Worm (Caenorhabditis elegans): ENCODE results near the gene shl-1.
"Not testable (repeated sequence)": the region's sequence is repeated elsewhere in the genome, so short reads cannot be mapped to it uniquely, and the experiment has no call there.

The shl-1 gene

ce11 chrIV:6427223-6427622, 43.4 kb upstream of the shl-1 start:
- TF ChIP-seq ztf-28 (GFP tag; IDR thresholded peaks at IDR 0.05) (no peak), tbx-9 (tag; optimal IDR thresholded peaks at IDR 0.05; ENCODE audit: borderline replicate concordance) (no peak), hlh-12 (tag; optimal IDR thresholded peaks at IDR 0.05) (no peak), ztf-3 (GFP tag; optimal IDR thresholded peaks at IDR 0.05) (no peak), sea-2 (GFP tag; IDR thresholded peaks at IDR 0.05) (no peak), Y95B8A.8 (GFP tag; IDR thresholded peaks at IDR 0.05) (no peak), lin-54 (GFP tag; optimal IDR thresholded peaks at IDR 0.05) (no peak), rpc-1 (optimal IDR thresholded peaks at IDR 0.05) (no peak), rpc-1 (tag; optimal IDR thresholded peaks at IDR 0.05) (no peak), snpc-3.4 (tag; optimal IDR thresholded peaks at IDR 0.05) (no peak), ztf-22 (GFP tag; optimal IDR thresholded peaks at IDR 0.05) (no peak), rcor-1 (GFP tag; IDR thresholded peaks at IDR 0.05) (no peak), nhr-120 (GFP tag; IDR thresholded peaks at IDR 0.05) (no peak), efl-1 (GFP tag; optimal IDR thresholded peaks at IDR 0.05) (no peak), F55B11.4 (tag; optimal IDR thresholded peaks at IDR 0.05; ENCODE audit: borderline replicate concordance, insufficient read depth) (no peak), dpl-1 (GFP tag; optimal IDR thresholded peaks at IDR 0.05) (no peak), cebp-2 (GFP tag; IDR thresholded peaks at IDR 0.05) (no peak), ceh-100 (GFP tag; IDR thresholded peaks at IDR 0.05) (no peak)

DNA sequence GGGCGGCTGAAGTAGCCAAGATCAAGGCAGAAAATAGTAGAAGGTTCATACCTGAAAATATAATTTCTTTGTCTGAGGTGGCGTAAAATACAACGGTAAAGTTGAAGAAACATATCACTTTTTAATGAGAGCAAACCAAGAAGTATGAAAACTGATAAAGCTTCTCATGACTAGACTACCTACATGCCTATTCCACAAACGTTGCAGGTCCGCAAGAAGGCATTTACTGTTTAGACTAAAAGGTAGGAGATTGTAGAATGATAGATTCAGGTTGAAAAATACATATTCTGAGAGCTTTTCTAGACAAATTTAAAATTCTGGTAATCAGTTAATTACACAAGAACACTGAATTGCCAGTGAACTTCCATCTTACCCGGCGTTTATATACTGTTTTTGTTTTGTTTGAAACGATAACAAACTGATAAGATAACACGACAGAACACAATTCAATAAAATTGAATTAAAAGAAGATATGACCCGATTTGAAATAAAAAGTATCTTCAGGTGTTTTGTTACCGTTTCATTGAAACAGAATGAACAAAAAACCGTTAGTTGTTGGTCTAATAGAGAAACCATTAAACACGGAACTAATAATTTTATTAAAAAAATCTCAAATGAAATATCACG, 42.3 kb upstream of the shl-1 start, which contains the start of gene acp-6:
TSS of gene acp-6 (minus strand) at position 51 of the 627 bp plus-strand sequence.
- no peak for TF ChIP-seq Y53F4B.3 (GFP tag; IDR thresholded peaks at IDR 0.05)
- no peak for TF ChIP-seq sea-2 (GFP tag; IDR thresholded peaks at IDR 0.05)
- no peak for TF ChIP-seq lsy-27 (tag; optimal IDR thresholded peaks at IDR 0.05; ENCODE audit: borderline replicate concordance, insufficient read depth)
- no peak for TF ChIP-seq D2030.7 (GFP tag; IDR thresholded peaks at IDR 0.05)
- no peak for TF ChIP-seq nfya-1 (tag; optimal IDR thresholded peaks at IDR 0.05; ENCODE audit: borderline replicate concordance, insufficient read depth)

DNA sequence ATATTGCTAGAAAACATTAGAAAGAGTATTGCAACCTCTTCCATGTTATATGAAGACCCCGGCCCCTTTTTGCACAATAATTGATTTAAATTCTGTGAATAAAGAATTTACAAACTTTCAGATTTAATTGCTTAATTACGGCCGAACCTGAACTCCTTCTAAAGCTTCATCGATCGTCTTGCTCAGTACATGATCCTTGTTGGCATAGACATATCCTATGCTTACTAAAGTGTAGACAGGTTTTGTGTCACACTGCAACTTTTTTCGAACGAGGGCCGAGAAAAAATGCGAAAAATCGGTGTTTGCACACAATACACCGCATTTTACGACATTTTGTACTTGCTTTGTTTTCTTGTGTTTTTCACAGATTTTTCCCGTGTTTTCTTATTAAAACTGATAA, 39.5 kb upstream of the shl-1 start:
- TF ChIP-seq rcor-1 (GFP tag; IDR thresholded peaks at IDR 0.05): peak; percentile 65; the same call in 1 of the 2 replicates
- TF ChIP-seq madf-8 (GFP tag; conservative IDR thresholded peaks at IDR 0.05): peak; percentile 47
- peak; percentile 73 for TF ChIP-seq lin-26 (GFP tag; IDR thresholded peaks at IDR 0.05)
- TF ChIP-seq ztf-28 (GFP tag; IDR thresholded peaks at IDR 0.05): 0 out of 2 replicates have a peak, but pooled peaks have one; percentile 46
- peak; percentile 79 for TF ChIP-seq D2030.7 (GFP tag; IDR thresholded peaks at IDR 0.05)
- peak; percentile 85 for TF ChIP-seq madf-6 (GFP tag; IDR thresholded peaks at IDR 0.05)
- TF ChIP-seq hsf-1 (GFP tag; IDR thresholded peaks at IDR 0.05): peak; percentile 77
- 0 out of 2 replicates have a peak, but pooled peaks have one; percentile 20 for TF ChIP-seq ceh-91 (GFP tag; IDR thresholded peaks at IDR 0.05)
- peak; percentile 52; the same call in 1 of the 2 replicates for TF ChIP-seq Y56A3A.18 (GFP tag; IDR thresholded peaks at IDR 0.05)
- TF ChIP-seq hrde-1 (tag; optimal IDR thresholded peaks at IDR 0.05; ENCODE audit: borderline replicate concordance): peak; percentile 59
- peak; percentile 53; the same call in 1 of the 2 replicates for TF ChIP-seq dox-1 (GFP tag; IDR thresholded peaks at IDR 0.05)
- peak; percentile 51; the same call in 1 of the 2 replicates for TF ChIP-seq pbrm-1 (GFP tag; IDR thresholded peaks at IDR 0.05)
- peak; percentile 26 for TF ChIP-seq snpc-4 (GFP tag; optimal IDR thresholded peaks at IDR 0.05)
- TF ChIP-seq snpc-4 (tag; optimal IDR thresholded peaks at IDR 0.05): peak in 1 of 4 experiments; percentile 71
- peak; percentile 41; the same call in 1 of the 2 replicates for TF ChIP-seq B0019.2 (GFP tag; conservative IDR thresholded peaks at IDR 0.05)
- peak; percentile 55; the same call in 1 of the 2 replicates for TF ChIP-seq ceh-58 (GFP tag; IDR thresholded peaks at IDR 0.05)
- peak; percentile 81 for TF ChIP-seq C17E4.6 (GFP tag; IDR thresholded peaks at IDR 0.05)
- TF ChIP-seq tbp1 (GFP tag; optimal IDR thresholded peaks at IDR 0.05): peak; percentile 27
- TF ChIP-seq ekl-4 (GFP tag; IDR thresholded peaks at IDR 0.05): peak; percentile 85
- peak; percentile 81 for TF ChIP-seq attf-6 (GFP tag; IDR thresholded peaks at IDR 0.05)
- TF ChIP-seq cebp-1 (GFP tag; IDR thresholded peaks at IDR 0.05): not testable (repeated sequence)
- peak; percentile 21 for TF ChIP-seq cebp-1 (tag; optimal IDR thresholded peaks at IDR 0.05)
- TF ChIP-seq F33H1.4 (GFP tag; IDR thresholded peaks at IDR 0.05): peak; percentile 55
- 0 out of 2 replicates have a peak, but pooled peaks have one; percentile 62 for TF ChIP-seq bed-1 (GFP tag; IDR thresholded peaks at IDR 0.05)
- peak; percentile 43 for TF ChIP-seq lin-54 (GFP tag; optimal IDR thresholded peaks at IDR 0.05)
- peak; percentile 86 for TF ChIP-seq Y95B8A.8 (GFP tag; IDR thresholded peaks at IDR 0.05)
- peak; percentile 55 for TF ChIP-seq hmg-1.2 (GFP tag; IDR thresholded peaks at IDR 0.05)

Data from whole organism, young adult.